Fruit fly (Drosophila melanogaster): ENCODE measurements around the gene CG7376.
A peak's percentile ranks its signal among the peaks of the same experiment; 100 is the strongest.

The CG7376 gene

dm6 chr3L:6138586-6138985 lies 35.5 kb upstream of the CG7376 start:
- no peak for TF ChIP-seq Ets96B (tag; optimal IDR thresholded peaks at IDR 0.05)
- TF ChIP-seq Eip78C (GFP tag) = no peak
- TF ChIP-seq spab (GFP tag; optimal IDR thresholded peaks at IDR 0.05) = no peak
- TF ChIP-seq CG6792 (GFP tag; optimal IDR thresholded peaks at IDR 0.05) = no peak
- no peak for TF ChIP-seq CG6163 (GFP tag; IDR thresholded peaks at IDR 0.05)
- TF ChIP-seq CG8632 (GFP tag; optimal IDR thresholded peaks at IDR 0.05) = no peak
- TF ChIP-seq CG6854 (GFP tag; optimal IDR thresholded peaks at IDR 0.05) = no peak
- no peak for TF ChIP-seq CG8319 (GFP tag; optimal IDR thresholded peaks at IDR 0.05)
- no peak for TF ChIP-seq dac (GFP tag; optimal IDR thresholded peaks at IDR 0.05)
- no peak for TF ChIP-seq Eip75B (GFP tag; optimal IDR thresholded peaks at IDR 0.05)
- TF ChIP-seq Lpt (GFP tag; optimal IDR thresholded peaks at IDR 0.05) = no peak
- no peak for TF ChIP-seq Smox (GFP tag; optimal IDR thresholded peaks at IDR 0.05)
- no peak for TF ChIP-seq CG9139 (GFP tag; optimal IDR thresholded peaks at IDR 0.05)
- TF ChIP-seq net (GFP tag; optimal IDR thresholded peaks at IDR 0.05) = no peak
- no peak for TF ChIP-seq CG16779 (tag; optimal IDR thresholded peaks at IDR 0.05)
- TF ChIP-seq topi (GFP tag; optimal IDR thresholded peaks at IDR 0.05) = no peak

- TF ChIP-seq fkh (GFP tag; optimal IDR thresholded peaks at IDR 0.05) (peak; percentile 56), CG1621 (tag; optimal IDR thresholded peaks at IDR 0.05) (no peak), eg (GFP tag; IDR thresholded peaks at IDR 0.05) (no peak)
Measured at dm6 chr3L:6139924-6140574, 34.0 kb upstream of the CG7376 start, which contains the start of gene Cpr65Av. TSS of gene Cpr65Av (minus strand) at chr3L:6139974.

- peak; percentile 29 for TF ChIP-seq CG34406 (GFP tag; optimal IDR thresholded peaks at IDR 0.05)
- peak; percentile 76 for TF ChIP-seq Eip78C (GFP tag)
- TF ChIP-seq CG8632 (GFP tag; optimal IDR thresholded peaks at IDR 0.05) = peak; percentile 21
- peak; percentile 5 for TF ChIP-seq CG8319 (GFP tag; optimal IDR thresholded peaks at IDR 0.05)
- TF ChIP-seq Sox14 (GFP tag; optimal IDR thresholded peaks at IDR 0.05) = no peak
- peak; percentile 9 for TF ChIP-seq CG10631 (GFP tag; optimal IDR thresholded peaks at IDR 0.05)
- no peak for TF ChIP-seq fd85E (GFP tag; optimal IDR thresholded peaks at IDR 0.05)
- peak; percentile 3 for TF ChIP-seq acj6 (GFP tag; optimal IDR thresholded peaks at IDR 0.05)
Measured at dm6 chr3L:6140771-6141472, 33.1 kb upstream of the CG7376 start.

dm6 chr3L:6141538-6141937 lies 32.5 kb upstream of the CG7376 start:
- TF ChIP-seq svp (GFP tag) = no peak
- no peak for TF ChIP-seq CG16779 (tag; optimal IDR thresholded peaks at IDR 0.05)
- TF ChIP-seq CG1621 (tag; optimal IDR thresholded peaks at IDR 0.05) = no peak
- TF ChIP-seq Smox (GFP tag; optimal IDR thresholded peaks at IDR 0.05) = no peak
- TF ChIP-seq fd85E (GFP tag; optimal IDR thresholded peaks at IDR 0.05) = no peak
- TF ChIP-seq vri (GFP tag; optimal IDR thresholded peaks at IDR 0.05) = peak; percentile 90
- TF ChIP-seq dac (GFP tag; optimal IDR thresholded peaks at IDR 0.05) = no peak
- TF ChIP-seq Blimp-1 (GFP tag; optimal IDR thresholded peaks at IDR 0.05) = peak; percentile 92
- no peak for TF ChIP-seq CG11902 (GFP tag; optimal IDR thresholded peaks at IDR 0.05)

dm6 chr3L:6142313-6142712 lies 31.7 kb upstream of the CG7376 start, which contains the start of gene Cpr65Aw:
TSS of gene Cpr65Aw (minus strand) at chr3L:6142413.
- TF ChIP-seq Gug (GFP tag; IDR thresholded peaks at IDR 0.05) (no peak), CG3032 (tag; optimal IDR thresholded peaks at IDR 0.05) (no peak), Lpt (GFP tag; optimal IDR thresholded peaks at IDR 0.05) (no peak), OdsH (GFP tag; optimal IDR thresholded peaks at IDR 0.05) (no peak), CG15336 (GFP tag; IDR thresholded peaks at IDR 0.05) (no peak), CG16779 (tag; optimal IDR thresholded peaks at IDR 0.05) (no peak), Sox14 (GFP tag; optimal IDR thresholded peaks at IDR 0.05) (no peak), fd85E (GFP tag; optimal IDR thresholded peaks at IDR 0.05) (no peak), Eip93F (GFP tag; optimal IDR thresholded peaks at IDR 0.05) (no peak), eg (GFP tag; IDR thresholded peaks at IDR 0.05) (no peak), cyc (GFP tag; optimal IDR thresholded peaks at IDR 0.05) (no peak), CG32006 (GFP tag; optimal IDR thresholded peaks at IDR 0.05) (no peak), CG6163 (GFP tag; IDR thresholded peaks at IDR 0.05) (no peak), svp (GFP tag) (no peak)

Measured in whole organism, prepupa.